Worm (Caenorhabditis elegans) whole organism, early embryonic: Measurements from ENCODE around the gene nhr-123.

Experiments
- B0310.2 ChIP-seq: sonication (generic microtip); optimal IDR thresholded peaks from 2 replicates; lab custom pipeline; 2016; ENCODE audit warnings: mild to moderate bottlenecking, missing genetic modification characterization, missing compliant biosample characterization
- F13C5.2 ChIP-seq: sonication (generic microtip); optimal IDR thresholded peaks from 2 replicates; lab custom pipeline; 2017; ENCODE audit warnings: mild to moderate bottlenecking, missing genetic modification characterization, inconsistent platforms, missing compliant biosample characterization
- ama-1 ChIP-seq: fragments of 150-350 bp; optimal IDR thresholded peaks from 2 replicates; lab custom pipeline; 2014
- ceh-13 ChIP-seq: fragments of 200-800 bp; sonication (Bioruptor generic); optimal IDR thresholded peaks from 2 replicates; lab custom pipeline; 2018; ENCODE audit warnings: mild to moderate bottlenecking, missing genetic modification characterization, missing compliant biosample characterization
- ceh-36 ChIP-seq: sonication (generic microtip); optimal IDR thresholded peaks from 2 replicates; lab custom pipeline; 2016; ENCODE audit warnings: missing genetic modification characterization, inconsistent platforms, missing compliant biosample characterization
- flt-1 ChIP-seq: fragments of 200-800 bp; sonication (Bioruptor generic); IDR thresholded peaks from 2 replicates; pipeline ENCODE4 v1.3.6; 2022; ENCODE audit warnings: missing genetic modification characterization, missing compliant biosample characterization
- hmbx-1 ChIP-seq: sonication (generic microtip); optimal IDR thresholded peaks from 2 replicates; lab custom pipeline; 2016; ENCODE audit warnings: mild to moderate bottlenecking, missing genetic modification characterization, missing compliant biosample characterization
- hmg-4 ChIP-seq: fragments of 200-800 bp; sonication (Bioruptor generic); optimal IDR thresholded peaks from 2 replicates; lab custom pipeline; 2018; ENCODE audit warnings: mild to moderate bottlenecking, missing genetic modification characterization, missing compliant biosample characterization
- hnd-1 ChIP-seq: sonication (generic microtip); optimal IDR thresholded peaks from 2 replicates; lab custom pipeline; 2016; ENCODE audit warnings: missing genetic modification characterization, missing compliant biosample characterization
- sea-1 ChIP-seq: fragments of 200-800 bp; sonication (Bioruptor generic); conservative IDR thresholded peaks from 2 replicates; pipeline ENCODE4 v1.3.6; 2022; ENCODE audit warnings: missing genetic modification characterization, missing compliant biosample characterization
- tra-4 ChIP-seq: sonication (generic microtip); optimal IDR thresholded peaks from 2 replicates; lab custom pipeline; 2017; ENCODE audit warnings: missing genetic modification characterization, missing compliant biosample characterization

ce11 chrV:440923-441322 is 10.3 kb upstream of the nhr-123 start, which contains the start of gene B0554.7:
- TF ChIP-seq ama-1 (lab: Kevin White, UChicago) (no peak), hnd-1 (no peak), ceh-13 (GFP tag; lab: Kevin White, UChicago) (no peak), flt-1 (GFP tag; lab: Robert Waterston, UW) (no peak), sea-1 (GFP tag; lab: Robert Waterston, UW) (no peak), hmbx-1 (tag; lab: Kevin White, UChicago) (no peak), tra-4 (tag; lab: Kevin White, UChicago) (no peak), F13C5.2 (tag; lab: Kevin White, UChicago) (no peak), hmg-4 (GFP tag; lab: Kevin White, UChicago) (no peak), B0310.2 (no peak), ceh-36 (tag; lab: Kevin White, UChicago) (no peak)
